Worm (Caenorhabditis elegans) whole organism, L4/young adult: ENCODE measurements around the gene lec-3.

ENCODE experiments used
- dao-5 ChIP-seq: sonication (generic microtip); optimal IDR thresholded peaks from 2 replicates; lab custom pipeline; 2016; ENCODE audit warnings: missing genotype, missing genetic modification characterization, moderate library complexity, missing compliant biosample characterization
- him-1 ChIP-seq: sonication (generic microtip); optimal IDR thresholded peaks from 2 replicates; lab custom pipeline; 2016; ENCODE audit warnings: missing genotype, missing genetic modification reagents, missing genetic modification characterization, missing compliant biosample characterization

ce11 chrII:10029044-10029443, 38.1 kb downstream of the lec-3 start:
- TF ChIP-seq him-1 (no peak), dao-5 (tag; lab: Kevin White, UChicago) (no peak)
